Worm (Caenorhabditis elegans) whole organism, L4 larva: ENCODE measurements around the gene glb-16.

Source experiments
- T26A8.4 ChIP-seq: fragments of 200-800 bp; sonication (Bioruptor generic); IDR thresholded peaks from 2 replicates; pipeline ENCODE4 v1.3.6; 2022; ENCODE audit warnings: missing genetic modification characterization, missing compliant biosample characterization
- Y48G9A.11 ChIP-seq: fragments of 200-800 bp; sonication (Bioruptor generic); IDR thresholded peaks from 2 replicates; pipeline ENCODE4 v1.3.6; 2022; ENCODE audit warnings: missing genetic modification reagents, missing genetic modification characterization, missing compliant biosample characterization
- Y5F2A.4 ChIP-seq: fragments of 200-800 bp; sonication (Bioruptor generic); optimal IDR thresholded peaks from 2 replicates; lab custom pipeline; 2018; ENCODE audit warnings: mild to moderate bottlenecking, missing genetic modification characterization, missing compliant biosample characterization
- ZK546.5 ChIP-seq, 2 experiments: sonication (generic microtip); optimal IDR thresholded peaks; 2 replicates each; lab custom pipeline; 2017; ENCODE audit warnings: missing biosample characterization in 2 of 2, missing genetic modification characterization in 2 of 2
- aha-1 ChIP-seq: fragments of 150-350 bp; peaks from one replicate; lab custom pipeline; 2014; ENCODE audit warnings: missing biosample characterization, missing genetic modification characterization
- ama-1 ChIP-seq: fragments of 150-350 bp; optimal IDR thresholded peaks from 2 replicates; lab custom pipeline; 2014; ENCODE audit warnings: inconsistent platforms, mixed read lengths
- ceh-28 ChIP-seq: fragments of 150-350 bp; optimal IDR thresholded peaks from 2 replicates; lab custom pipeline; 2014; ENCODE audit warnings: missing biosample characterization, missing genetic modification reagents, missing genetic modification characterization
- ceh-32 ChIP-seq: sonication (generic microtip); optimal IDR thresholded peaks from 2 replicates; lab custom pipeline; 2016; ENCODE audit warnings: mild to moderate bottlenecking, missing genetic modification characterization, missing compliant biosample characterization; ENCODE audit not compliant: poor library complexity
- ceh-62 ChIP-seq: sonication (generic microtip); optimal IDR thresholded peaks from 2 replicates; lab custom pipeline; 2017; ENCODE audit warnings: missing biosample characterization, missing genetic modification characterization
- ces-1 ChIP-seq: fragments of 150-350 bp; sonication (generic microtip); optimal IDR thresholded peaks from 4 replicates; lab custom pipeline; 2014; ENCODE audit warnings: missing biosample characterization, missing genetic modification reagents, missing genetic modification characterization
- daf-12 ChIP-seq: fragments of 150-350 bp; optimal IDR thresholded peaks from 2 replicates; lab custom pipeline; 2014; ENCODE audit warnings: missing biosample characterization, missing genetic modification reagents, missing genetic modification characterization
- daf-16 ChIP-seq, 3 experiments: sonication (generic microtip); optimal IDR thresholded peaks; 2 replicates each; lab custom pipeline; 2016 to 2017; ENCODE audit warnings: missing genetic modification characterization in 3 of 3, missing genetic modification reagents in 3 of 3, mild to moderate bottlenecking in 2 of 3, missing compliant biosample characterization in 2 of 3, missing biosample characterization in 1 of 3, moderate library complexity in 1 of 3
- daf-8 ChIP-seq: fragments of 200-800 bp; sonication (Bioruptor generic); IDR thresholded peaks from 2 replicates; pipeline ENCODE4 v1.3.6; 2022; ENCODE audit warnings: missing genetic modification characterization, missing compliant biosample characterization
- dmd-6 ChIP-seq: fragments of 200-800 bp; sonication (Bioruptor generic); IDR thresholded peaks from 2 replicates; pipeline ENCODE4 v1.3.6; 2022; ENCODE audit warnings: missing genetic modification reagents, missing genetic modification characterization, missing compliant biosample characterization
- dpl-1 ChIP-seq: fragments of 150-350 bp; optimal IDR thresholded peaks from 2 replicates; lab custom pipeline; 2014; ENCODE audit warnings: missing biosample characterization, missing genetic modification reagents, missing genetic modification characterization
- duxl-1 ChIP-seq: sonication (generic microtip); optimal IDR thresholded peaks from 2 replicates; lab custom pipeline; 2016; ENCODE audit warnings: mild to moderate bottlenecking, missing genetic modification characterization, moderate library complexity, missing compliant biosample characterization; ENCODE audit not compliant: poor library complexity
- dve-1 ChIP-seq: sonication (generic microtip); optimal IDR thresholded peaks from 2 replicates; lab custom pipeline; 2017; ENCODE audit warnings: antibody characterized with exemption, mild to moderate bottlenecking, missing genetic modification characterization, missing compliant biosample characterization; ENCODE audit not compliant: insufficient read depth
- egl-27 ChIP-seq: sonication (generic microtip); optimal IDR thresholded peaks from 3 replicates; lab custom pipeline; 2017; ENCODE audit warnings: missing biosample characterization, missing genetic modification reagents, missing genetic modification characterization
- fkh-10 ChIP-seq: fragments of 150-350 bp; optimal IDR thresholded peaks from 2 replicates; lab custom pipeline; 2014; ENCODE audit warnings: missing biosample characterization, missing genetic modification reagents, missing genetic modification characterization
- hlh-11 ChIP-seq: fragments of 200-800 bp; sonication (Bioruptor generic); optimal IDR thresholded peaks from 2 replicates; lab custom pipeline; 2018; ENCODE audit warnings: mild to moderate bottlenecking, missing genetic modification characterization, missing compliant biosample characterization
- hmg-1.1 ChIP-seq: fragments of 200-800 bp; sonication (Bioruptor generic); IDR thresholded peaks from 2 replicates; pipeline ENCODE4 v1.3.6; 2022; ENCODE audit warnings: missing genetic modification reagents, missing genetic modification characterization, missing compliant biosample characterization
- lim-7 ChIP-seq: fragments of 200-800 bp; sonication (Bioruptor generic); IDR thresholded peaks from 2 replicates; pipeline ENCODE4 v1.3.6; 2022; ENCODE audit warnings: missing genetic modification characterization, missing compliant biosample characterization
- lin-15B ChIP-seq: fragments of 150-350 bp; sonication (generic microtip); optimal IDR thresholded peaks from 3 replicates; lab custom pipeline; 2014; ENCODE audit warnings: missing biosample characterization, missing genetic modification characterization
- lin-39 ChIP-seq: fragments of 150-350 bp; optimal IDR thresholded peaks from 2 replicates; lab custom pipeline; 2014; ENCODE audit warnings: missing biosample characterization, missing genetic modification reagents, missing genetic modification characterization
- madf-9 ChIP-seq: fragments of 200-800 bp; sonication (Bioruptor generic); conservative IDR thresholded peaks from 2 replicates; pipeline ENCODE4 v1.3.6; 2022; ENCODE audit warnings: missing genetic modification reagents, missing genetic modification characterization, missing compliant biosample characterization
- mdl-1 ChIP-seq, 2 experiments: fragments of 150-350 bp in 1 of 2; sonication (generic microtip) in 1 of 2; optimal IDR thresholded peaks; 2 replicates each; lab custom pipeline; 2014 to 2017; ENCODE audit warnings: missing biosample characterization in 2 of 2, missing genetic modification characterization in 2 of 2
- mdt-29 ChIP-seq: fragments of 200-800 bp; sonication (Bioruptor generic); IDR thresholded peaks from 2 replicates; pipeline ENCODE4 v1.3.6; 2022; ENCODE audit warnings: missing genetic modification reagents, missing genetic modification characterization, missing compliant biosample characterization
- mxl-2 ChIP-seq: fragments of 200-800 bp; sonication (Bioruptor generic); conservative IDR thresholded peaks from 2 replicates; pipeline ENCODE4 v1.3.6; 2022; ENCODE audit warnings: missing genetic modification reagents, missing genetic modification characterization, missing compliant biosample characterization
- nhr-11 ChIP-seq: fragments of 150-350 bp; optimal IDR thresholded peaks from 2 replicates; lab custom pipeline; 2014; ENCODE audit warnings: missing biosample characterization, missing genetic modification characterization
- nhr-111 ChIP-seq: fragments of 200-800 bp; sonication (Bioruptor generic); optimal IDR thresholded peaks from 2 replicates; lab custom pipeline; 2018; ENCODE audit warnings: mild to moderate bottlenecking, missing genetic modification characterization, missing compliant biosample characterization
- nhr-237 ChIP-seq: sonication (generic microtip); optimal IDR thresholded peaks from 2 replicates; lab custom pipeline; 2017; ENCODE audit warnings: missing biosample characterization, missing genetic modification characterization
- nhr-28 ChIP-seq: fragments of 150-350 bp; optimal IDR thresholded peaks from 2 replicates; lab custom pipeline; 2014; ENCODE audit warnings: missing biosample characterization, missing genetic modification characterization
- nhr-48 ChIP-seq: sonication (generic microtip); optimal IDR thresholded peaks from 2 replicates; lab custom pipeline; 2016; ENCODE audit warnings: mild to moderate bottlenecking, missing genetic modification characterization, missing compliant biosample characterization
- nhr-76 ChIP-seq: fragments of 150-350 bp; optimal IDR thresholded peaks from 2 replicates; lab custom pipeline; 2014; ENCODE audit warnings: missing biosample characterization, missing genetic modification characterization
- php-3 ChIP-seq: fragments of 200-800 bp; sonication (Bioruptor generic); IDR thresholded peaks from 2 replicates; pipeline ENCODE4 v1.3.6; 2022; ENCODE audit warnings: missing genetic modification reagents, missing genetic modification characterization, missing compliant biosample characterization
- pqm-1 ChIP-seq: sonication (generic microtip); optimal IDR thresholded peaks from 2 replicates; lab custom pipeline; 2017; ENCODE audit warnings: missing biosample characterization, missing genetic modification characterization
- rbr-2 ChIP-seq: sonication (generic microtip); optimal IDR thresholded peaks from 2 replicates; lab custom pipeline; 2016; ENCODE audit warnings: missing genotype, missing genetic modification characterization, missing compliant biosample characterization
- set-16 ChIP-seq: fragments of 200-800 bp; sonication (Bioruptor generic); IDR thresholded peaks from 2 replicates; pipeline ENCODE4 v1.3.6; 2022; ENCODE audit warnings: missing genetic modification reagents, missing genetic modification characterization, missing compliant biosample characterization
- snpc-1.2 ChIP-seq: fragments of 200-800 bp; sonication (Bioruptor generic); IDR thresholded peaks from 2 replicates; pipeline ENCODE4 v1.3.6; 2022; ENCODE audit warnings: missing genetic modification reagents, missing genetic modification characterization, missing compliant biosample characterization
- snpc-4 ChIP-seq: fragments of 150-350 bp; optimal IDR thresholded peaks from 2 replicates; lab custom pipeline; 2014; ENCODE audit warnings: missing biosample characterization, missing genetic modification characterization
- spr-3 ChIP-seq: fragments of 200-800 bp; sonication (Bioruptor generic); optimal IDR thresholded peaks from 2 replicates; lab custom pipeline; 2018; ENCODE audit warnings: mild to moderate bottlenecking, missing genetic modification characterization, missing compliant biosample characterization
- tra-1 ChIP-seq: fragments of 200-800 bp; sonication (Bioruptor generic); IDR thresholded peaks from 2 replicates; pipeline ENCODE4 v1.3.6; 2022; ENCODE audit warnings: missing genetic modification reagents, missing genetic modification characterization, missing compliant biosample characterization
- zag-1 ChIP-seq: fragments of 150-350 bp; optimal IDR thresholded peaks from 2 replicates; lab custom pipeline; 2014; ENCODE audit warnings: missing biosample characterization, missing genetic modification characterization
- zfp-3 ChIP-seq: fragments of 200-800 bp; sonication (Bioruptor generic); conservative IDR thresholded peaks from 2 replicates; pipeline ENCODE4 v1.3.6; 2022; ENCODE audit warnings: missing genetic modification reagents, missing genetic modification characterization, missing compliant biosample characterization

The glb-16 gene

DNA sequence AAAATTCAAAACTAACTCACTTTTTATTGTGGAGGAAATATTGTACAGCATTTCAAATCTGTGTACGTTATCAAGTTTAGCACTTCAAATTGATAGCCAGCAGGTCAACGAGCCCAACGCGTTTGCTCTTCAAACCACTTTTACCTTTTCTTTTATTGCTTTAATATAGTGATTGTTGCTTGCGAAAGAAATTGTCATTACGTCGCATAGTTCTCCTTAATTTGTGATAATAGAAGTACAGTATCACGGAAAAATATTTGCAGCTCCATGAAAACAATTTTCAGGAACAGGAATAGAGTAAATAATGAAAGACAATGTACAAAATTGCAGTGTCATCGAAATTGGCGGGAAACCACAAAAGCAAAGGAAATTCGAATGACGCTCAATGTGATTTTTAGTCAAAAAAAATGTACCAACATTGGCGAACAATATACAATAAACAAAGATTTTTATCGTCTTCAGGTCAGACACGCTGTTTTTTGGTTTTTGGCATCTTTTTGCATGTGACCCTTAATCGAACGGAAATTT is 19.1 kb upstream of the glb-16 start, which contains the start of the genes PDB1.1 and F08C6.5 (continued):
- no peak for TF ChIP-seq lin-39 (tag; lab: Kevin White, UChicago)
- TF ChIP-seq dmd-6 (GFP tag; lab: Robert Waterston, UW), result peak; percentile 68
- TF ChIP-seq snpc-4 (tag; lab: Kevin White, UChicago), result no peak
- no peak for TF ChIP-seq ama-1
- no peak for TF ChIP-seq mxl-2 (GFP tag; lab: Robert Waterston, UW)
- TF ChIP-seq spr-3 (GFP tag; lab: Kevin White, UChicago), result no peak
- TF ChIP-seq rbr-2 (tag; lab: Kevin White, UChicago), result no peak
- TF ChIP-seq hmg-1.1 (GFP tag; lab: Robert Waterston, UW), result no peak
- no peak for TF ChIP-seq fkh-10 (GFP tag; lab: Kevin White, UChicago)
- no peak for TF ChIP-seq mdt-29 (GFP tag; lab: Robert Waterston, UW)
- no peak for TF ChIP-seq daf-12
- no peak for TF ChIP-seq daf-8
- TF ChIP-seq tra-1, result no peak
- TF ChIP-seq zag-1, result no peak
- TF ChIP-seq madf-9 (GFP tag; lab: Robert Waterston, UW), result no peak
- no peak for TF ChIP-seq Y48G9A.11 (GFP tag; lab: Robert Waterston, UW)
- no peak for TF ChIP-seq ZK546.5 (tag; optimal IDR thresholded peaks at IDR 0.05; lab: Kevin White, UChicago)
- TF ChIP-seq lin-15B (tag; lab: Kevin White, UChicago), result no peak
- TF ChIP-seq snpc-1.2 (GFP tag; lab: Robert Waterston, UW), result no peak
- TF ChIP-seq egl-27 (tag; lab: Kevin White, UChicago), result no peak
- no peak for TF ChIP-seq nhr-76 (tag; lab: Kevin White, UChicago)
- TF ChIP-seq pqm-1 (tag; lab: Kevin White, UChicago), result peak; percentile 76
- no peak for TF ChIP-seq lim-7 (GFP tag; lab: Robert Waterston, UW)
- TF ChIP-seq dpl-1 (GFP tag; lab: Kevin White, UChicago), result no peak
- no peak for TF ChIP-seq ceh-32 (tag; lab: Kevin White, UChicago)
- TF ChIP-seq php-3 (GFP tag; lab: Robert Waterston, UW), result peak; percentile 83
- no peak for TF ChIP-seq nhr-111 (GFP tag; lab: Kevin White, UChicago)
- no peak for TF ChIP-seq ces-1 (GFP tag; lab: Kevin White, UChicago)
- no peak for TF ChIP-seq ceh-28 (tag; lab: Kevin White, UChicago)
- TF ChIP-seq nhr-237 (tag; lab: Kevin White, UChicago), result no peak
- TF ChIP-seq mdl-1 (tag; optimal IDR thresholded peaks at IDR 0.05; lab: Kevin White, UChicago), result peak in 1 of 2 experiments; percentile 57
- TF ChIP-seq daf-16 (GFP tag; optimal IDR thresholded peaks at IDR 0.05; lab: Kevin White, UChicago), result no peak
- peak; percentile 88 for TF ChIP-seq daf-16 (tag; optimal IDR thresholded peaks at IDR 0.05; lab: Kevin White, UChicago)
- TF ChIP-seq ceh-62 (tag; lab: Kevin White, UChicago), result no peak
- peak; percentile 88 for TF ChIP-seq nhr-28
- TF ChIP-seq hlh-11 (tag; lab: Kevin White, UChicago), result peak; percentile 55
- no peak for TF ChIP-seq T26A8.4
- TF ChIP-seq nhr-48 (tag; lab: Kevin White, UChicago), result peak; percentile 4
- no peak for TF ChIP-seq duxl-1 (tag; lab: Kevin White, UChicago)
- TF ChIP-seq aha-1, result no peak

DNA sequence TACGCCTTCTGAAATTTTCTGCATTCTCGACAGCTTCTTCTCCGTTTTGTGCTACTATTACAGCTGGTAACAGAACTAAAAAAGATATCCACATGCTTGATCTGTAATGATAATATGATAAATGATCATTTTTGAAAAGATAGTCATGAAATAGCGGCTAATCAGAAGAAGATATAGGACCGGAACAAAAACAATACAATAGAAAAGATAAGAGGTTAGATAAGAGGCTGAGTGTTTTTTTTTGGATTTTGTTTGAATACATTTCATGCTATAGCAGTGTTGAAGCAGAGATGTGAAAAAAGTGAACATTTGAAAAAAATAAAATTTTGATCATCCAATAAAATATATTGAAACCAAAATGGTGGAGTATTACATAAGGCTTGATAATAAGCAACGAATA is 14.4 kb upstream of the glb-16 start, which contains the start of gene F46C8.8:
F46C8.8 (minus strand) TSS at position 101 of the 400 bp plus-strand sequence.
- TF ChIP-seq set-16 (GFP tag; lab: Robert Waterston, UW), result no peak
- peak; percentile 4 for TF ChIP-seq nhr-28
- TF ChIP-seq zfp-3 (GFP tag; lab: Robert Waterston, UW), result no peak
- no peak for TF ChIP-seq Y5F2A.4 (GFP tag; lab: Kevin White, UChicago)
- TF ChIP-seq zag-1, result no peak
- TF ChIP-seq nhr-11 (tag; lab: Kevin White, UChicago), result no peak
- TF ChIP-seq dve-1, result no peak
